Fruit fly (Drosophila melanogaster) whole organism, pupa: ENCODE results near the gene RpL26.

Experiments used
- CG15710 ChIP-seq: fragments of 200-800 bp; sonication (Bioruptor generic); optimal IDR thresholded peaks from 2 replicates; lab custom pipeline; 2018; ENCODE audit warnings: missing biosample characterization, mild to moderate bottlenecking, missing genetic modification characterization, moderate library complexity
- CG32121 ChIP-seq: fragments of 200-800 bp; sonication (Bioruptor generic); IDR thresholded peaks from 2 replicates; pipeline ENCODE4 v1.3.6; 2022; ENCODE audit warnings: missing biosample characterization, missing genetic modification characterization
- CG34367 ChIP-seq: fragments of 200-800 bp; sonication (Bioruptor generic); optimal IDR thresholded peaks from 2 replicates; lab custom pipeline; 2018; ENCODE audit warnings: missing biosample characterization, mild to moderate bottlenecking, missing genetic modification characterization
- CG4496 ChIP-seq: fragments of 200-800 bp; sonication (Bioruptor generic); IDR thresholded peaks from 3 replicates; pipeline ENCODE4 v1.3.6; 2022; ENCODE audit warnings: missing biosample characterization, missing genetic modification characterization
- Ets98B ChIP-seq: fragments of 200-800 bp; sonication (Bioruptor generic); IDR thresholded peaks from 2 replicates; pipeline ENCODE4 v1.3.6; 2022; ENCODE audit warnings: missing biosample characterization, missing genetic modification characterization
- Pif1A ChIP-seq: fragments of 200-800 bp; sonication (Bioruptor generic); optimal IDR thresholded peaks from 3 replicates; lab custom pipeline; 2016; ENCODE audit warnings: missing biosample characterization, missing genetic modification characterization
- Snoo ChIP-seq: fragments of 200-800 bp; sonication (Bioruptor generic); optimal IDR thresholded peaks from 3 replicates; lab custom pipeline; 2017; ENCODE audit warnings: missing biosample characterization, mild to moderate bottlenecking, missing genetic modification characterization, inconsistent platforms

- TF ChIP-seq CG34367 (tag; lab: Kevin White, UChicago) (no peak), CG15710 (tag; lab: Kevin White, UChicago) (no peak), Snoo (no peak), Ets98B (GFP tag; lab: Robert Waterston, UW) (no peak), CG4496 (GFP tag; lab: Robert Waterston, UW) (no peak), CG32121 (GFP tag; lab: Robert Waterston, UW) (no peak), Pif1A (GFP tag; lab: Kevin White, UChicago) (no peak)
Observed at dm6 chr3L:18914100-18914683, 15.5 kb downstream of the RpL26 start, which contains the start of gene COX6AL2.
